Worm (Caenorhabditis elegans): Measurements from ENCODE around the gene F37B12.1.
A peak's percentile ranks its signal among the peaks of the same experiment; 100 is the strongest.

The F37B12.1 gene

DNA sequence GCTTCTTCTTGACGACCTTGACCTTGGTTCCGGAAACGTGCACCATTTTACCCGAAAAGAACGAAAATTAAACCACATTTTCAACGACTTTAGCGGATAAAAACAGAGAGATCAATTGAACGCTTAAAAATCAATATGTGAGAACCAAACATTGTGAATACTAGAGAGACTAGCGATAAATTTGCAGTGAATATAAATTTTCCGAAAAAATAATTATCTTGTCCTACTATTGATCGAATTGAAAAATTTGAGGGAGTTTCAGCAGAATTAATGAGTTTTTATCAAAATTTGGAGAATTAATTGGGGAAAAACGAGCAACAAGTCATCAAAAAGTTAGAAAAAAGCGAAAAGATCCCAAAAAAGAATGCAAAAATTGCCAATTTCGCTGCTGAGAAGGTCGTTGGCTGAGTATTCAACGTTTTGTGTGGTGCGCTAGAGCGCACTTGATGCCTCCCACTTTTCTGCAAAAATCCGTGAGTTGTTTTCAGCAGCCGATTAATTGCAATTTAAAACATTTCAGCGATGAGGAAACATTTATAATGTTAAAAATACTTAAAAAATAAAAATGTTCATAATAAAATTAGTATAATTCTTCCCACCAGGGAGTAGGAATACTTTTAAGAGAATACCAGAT lies 28.1 kb upstream of the F37B12.1 start, which contains the start of gene rpl-32 (continued):
- TF ChIP-seq isw-1 (GFP tag; IDR thresholded peaks at IDR 0.05): peak; percentile 69
- peak; percentile 73 for TF ChIP-seq snpc-4 (tag; optimal IDR thresholded peaks at IDR 0.05)
- peak; percentile 81 for TF ChIP-seq fkh-8 (tag; optimal IDR thresholded peaks at IDR 0.05)
- TF ChIP-seq fos-1 (tag; optimal IDR thresholded peaks at IDR 0.05): peak; percentile 58
- peak; percentile 8 for TF ChIP-seq ztf-4 (tag; optimal IDR thresholded peaks at IDR 0.05)
- no peak for TF ChIP-seq nhr-28 (tag; optimal IDR thresholded peaks at IDR 0.05)
- TF ChIP-seq ceh-90 (tag; optimal IDR thresholded peaks at IDR 0.05): no peak
- no peak for TF ChIP-seq mab-9 (GFP tag; IDR thresholded peaks at IDR 0.05)
- peak in 2 of 3 experiments; percentile 64 to 88 for TF ChIP-seq ceh-82 (tag; optimal IDR thresholded peaks at IDR 0.05)
- no peak for TF ChIP-seq pax-3 (tag; optimal IDR thresholded peaks at IDR 0.05)
- no peak for TF ChIP-seq zip-4 (GFP tag; optimal IDR thresholded peaks at IDR 0.05)
- peak; percentile 42 for TF ChIP-seq unc-86 (tag; optimal IDR thresholded peaks at IDR 0.05)
- peak; percentile 56 for TF ChIP-seq lin-13 (GFP tag; optimal IDR thresholded peaks at IDR 0.05)
- TF ChIP-seq blmp-1 (tag; optimal IDR thresholded peaks at IDR 0.05): peak; percentile 78
- TF ChIP-seq elt-3 (tag; optimal IDR thresholded peaks at IDR 0.05): peak in 3 of 6 experiments; percentile 0 to 89 (median 55)
- TF ChIP-seq sox-4 (tag; optimal IDR thresholded peaks at IDR 0.05): no peak
- TF ChIP-seq lir-3 (tag; optimal IDR thresholded peaks at IDR 0.05; ENCODE audit: poor library complexity): no peak
- TF ChIP-seq ceh-63 (GFP tag; optimal IDR thresholded peaks at IDR 0.05): no peak
- no peak for TF ChIP-seq efl-3 (GFP tag; optimal IDR thresholded peaks at IDR 0.05)
- TF ChIP-seq vab-15 (tag; optimal IDR thresholded peaks at IDR 0.05): peak; percentile 64
- TF ChIP-seq aha-1 (tag; optimal IDR thresholded peaks at IDR 0.05): no peak
- peak; percentile 65 for TF ChIP-seq nhr-19 (GFP tag; conservative IDR thresholded peaks at IDR 0.05)
- TF ChIP-seq jun-1 (tag; optimal IDR thresholded peaks at IDR 0.05): no peak
- TF ChIP-seq nhr-20 (tag; optimal IDR thresholded peaks at IDR 0.05): peak; percentile 76
- TF ChIP-seq sup-37 (GFP tag; optimal IDR thresholded peaks at IDR 0.05): no peak
- no peak for TF ChIP-seq C34B4.2 (tag; optimal IDR thresholded peaks at IDR 0.05)
- peak; percentile 82 for TF ChIP-seq snu-23 (GFP tag; optimal IDR thresholded peaks at IDR 0.05)
- peak; percentile 20 for TF ChIP-seq mef-2 (tag; optimal IDR thresholded peaks at IDR 0.05)
- TF ChIP-seq C16A3.4 (tag; optimal IDR thresholded peaks at IDR 0.05): peak; percentile 90
- TF ChIP-seq nhr-77 (tag; optimal IDR thresholded peaks at IDR 0.05): peak; percentile 69
- TF ChIP-seq unc-30 (tag; optimal IDR thresholded peaks at IDR 0.05): no peak
- peak; percentile 82 for TF ChIP-seq nhr-71 (tag; optimal IDR thresholded peaks at IDR 0.05)
- TF ChIP-seq hlh-17 (GFP tag; optimal IDR thresholded peaks at IDR 0.05; ENCODE audit: borderline replicate concordance): no peak
- peak; percentile 53 for TF ChIP-seq lin-39 (tag; optimal IDR thresholded peaks at IDR 0.05)
- peak; percentile 19 for TF ChIP-seq fkh-10 (GFP tag; optimal IDR thresholded peaks at IDR 0.05)
- peak; percentile 76 to 90 for TF ChIP-seq lin-35 (GFP tag; optimal IDR thresholded peaks at IDR 0.05)
- TF ChIP-seq tlp-1 (tag; optimal IDR thresholded peaks at IDR 0.05): no peak
- no peak for TF ChIP-seq pqm-1 (tag; optimal IDR thresholded peaks at IDR 0.05)
- TF ChIP-seq nhr-90 (tag; optimal IDR thresholded peaks at IDR 0.05; ENCODE audit: poor library complexity): peak; percentile 61
- TF ChIP-seq fkh-4 (tag; optimal IDR thresholded peaks at IDR 0.05; ENCODE audit: borderline replicate concordance): peak; percentile 12
- TF ChIP-seq ceh-88 (GFP tag; IDR thresholded peaks at IDR 0.05): peak; percentile 29; the same call in 1 of the 2 replicates
- TF ChIP-seq nhr-11 (tag; optimal IDR thresholded peaks at IDR 0.05): no peak
- TF ChIP-seq lin-14 (GFP tag; optimal IDR thresholded peaks at IDR 0.05): peak; percentile 87
- peak; percentile 51 for TF ChIP-seq ama-1 (optimal IDR thresholded peaks at IDR 0.05)
- peak; percentile 45 for TF ChIP-seq dsc-1 (tag; optimal IDR thresholded peaks at IDR 0.05)
- TF ChIP-seq egl-27 (tag; optimal IDR thresholded peaks at IDR 0.05): no peak
- peak in 1 of 2 experiments; percentile 69 for TF ChIP-seq mdl-1 (tag; optimal IDR thresholded peaks at IDR 0.05)
- no peak for TF ChIP-seq ets-5 (GFP tag; IDR thresholded peaks at IDR 0.05)
- peak; percentile 91 for TF ChIP-seq lin-15B (tag; optimal IDR thresholded peaks at IDR 0.05)
- TF ChIP-seq ces-1 (GFP tag; optimal IDR thresholded peaks at IDR 0.05): no peak
- no peak for TF ChIP-seq nhr-12 (tag; optimal IDR thresholded peaks at IDR 0.05)
- peak; percentile 78 to 92 for TF ChIP-seq lsy-2 (tag; optimal IDR thresholded peaks at IDR 0.05)
